Worm (Caenorhabditis elegans) whole organism, early embryonic: Measurements from ENCODE around the gene Y116A8C.463.

Experiments
- ama-1 ChIP-seq: fragments of 150-350 bp; optimal IDR thresholded peaks from 2 replicates; lab custom pipeline; 2014
- scrt-1 ChIP-seq: fragments of 200-800 bp; sonication (Bioruptor generic); IDR thresholded peaks from 2 replicates; pipeline ENCODE4 v1.3.6; 2022; ENCODE audit warnings: missing genetic modification characterization, missing compliant biosample characterization

ce11 chrIV:16925363-16925863, 5.9 kb downstream of the Y116A8C.463 start:
- TF ChIP-seq scrt-1 (GFP tag; lab: Robert Waterston, UW) (no peak), ama-1 (lab: Kevin White, UChicago) (no peak)
